Worm (Caenorhabditis elegans) whole organism, late embryonic: ENCODE results near the gene nhx-4.

Source experiments
- F13H6.1 ChIP-seq: sonication (generic microtip); optimal IDR thresholded peaks from 2 replicates; lab custom pipeline; 2016; ENCODE audit warnings: missing genetic modification characterization, missing compliant biosample characterization
- K02D7.2 ChIP-seq: sonication (generic microtip); optimal IDR thresholded peaks from 2 replicates; lab custom pipeline; 2017; ENCODE audit warnings: mild to moderate bottlenecking, missing genetic modification characterization, missing compliant biosample characterization
- K09A11.1 ChIP-seq: sonication (generic microtip); optimal IDR thresholded peaks from 2 replicates; lab custom pipeline; 2017; ENCODE audit warnings: antibody characterized with exemption, mild to moderate bottlenecking, missing genetic modification characterization, missing compliant biosample characterization; ENCODE audit not compliant: insufficient read depth
- T23F11.4 ChIP-seq: fragments of 200-800 bp; sonication (Bioruptor generic); optimal IDR thresholded peaks from 2 replicates; lab custom pipeline; 2018; ENCODE audit warnings: mild to moderate bottlenecking, missing genetic modification characterization, missing compliant biosample characterization
- Y22D7AL.16 ChIP-seq: sonication (generic microtip); optimal IDR thresholded peaks from 2 replicates; lab custom pipeline; 2016; ENCODE audit warnings: missing genetic modification characterization, missing compliant biosample characterization
- ceh-14 ChIP-seq: sonication (generic microtip); optimal IDR thresholded peaks from 2 replicates; lab custom pipeline; 2016; ENCODE audit warnings: missing genotype, missing genetic modification characterization, missing compliant biosample characterization
- ceh-22 ChIP-seq: sonication (generic microtip); optimal IDR thresholded peaks from 2 replicates; lab custom pipeline; 2017; ENCODE audit warnings: missing biosample characterization, missing genetic modification characterization
- ceh-30 ChIP-seq: fragments of 150-350 bp; optimal IDR thresholded peaks from 2 replicates; lab custom pipeline; 2014; ENCODE audit warnings: missing biosample characterization, missing genetic modification characterization
- ceh-31 ChIP-seq: sonication (generic microtip); optimal IDR thresholded peaks from 2 replicates; lab custom pipeline; 2016; ENCODE audit warnings: missing genetic modification characterization, missing compliant biosample characterization
- ceh-6 ChIP-seq: fragments of 200-800 bp; sonication (Bioruptor generic); optimal IDR thresholded peaks from 2 replicates; lab custom pipeline; 2018; ENCODE audit warnings: mild to moderate bottlenecking, missing genetic modification characterization, missing compliant biosample characterization
- dmd-4 ChIP-seq: sonication (generic microtip); optimal IDR thresholded peaks from 2 replicates; lab custom pipeline; 2016; ENCODE audit warnings: borderline replicate concordance, missing genetic modification characterization, missing compliant biosample characterization
- elt-4 ChIP-seq: sonication (generic microtip); optimal IDR thresholded peaks from 2 replicates; lab custom pipeline; 2016; ENCODE audit warnings: missing genetic modification characterization, missing compliant biosample characterization
- eyg-1 ChIP-seq: sonication (generic microtip); optimal IDR thresholded peaks from 2 replicates; lab custom pipeline; 2016; ENCODE audit warnings: missing genotype, missing genetic modification characterization, missing compliant biosample characterization
- fax-1 ChIP-seq: sonication (generic microtip); optimal IDR thresholded peaks from 2 replicates; lab custom pipeline; 2016; ENCODE audit warnings: missing genotype, missing genetic modification characterization, missing compliant biosample characterization
- fkh-10 ChIP-seq: fragments of 150-350 bp; optimal IDR thresholded peaks from 2 replicates; lab custom pipeline; 2014; ENCODE audit warnings: missing biosample characterization, missing genetic modification reagents, missing genetic modification characterization
- fkh-6 ChIP-seq: sonication (generic microtip); optimal IDR thresholded peaks from 2 replicates; lab custom pipeline; 2016; ENCODE audit warnings: missing genetic modification characterization, missing compliant biosample characterization
- hlh-15 ChIP-seq: sonication (generic microtip); optimal IDR thresholded peaks from 2 replicates; lab custom pipeline; 2016; ENCODE audit warnings: missing genetic modification characterization, missing compliant biosample characterization
- hlh-30 ChIP-seq: sonication (generic microtip); optimal IDR thresholded peaks from 2 replicates; lab custom pipeline; 2017; ENCODE audit warnings: antibody characterized with exemption, missing genetic modification characterization, missing compliant biosample characterization; ENCODE audit not compliant: insufficient read depth
- hlh-6 ChIP-seq: sonication (generic microtip); optimal IDR thresholded peaks from 2 replicates; lab custom pipeline; 2016; ENCODE audit warnings: missing genotype, missing genetic modification characterization, missing compliant biosample characterization
- lin-11 ChIP-seq: fragments of 200-800 bp; sonication (Bioruptor generic); optimal IDR thresholded peaks from 2 replicates; lab custom pipeline; 2018; ENCODE audit warnings: mild to moderate bottlenecking, missing genetic modification characterization, missing compliant biosample characterization
- nfya-1 ChIP-seq: sonication (generic microtip); optimal IDR thresholded peaks from 2 replicates; lab custom pipeline; 2017; ENCODE audit warnings: missing genetic modification characterization, mild to moderate bottlenecking, missing compliant biosample characterization, antibody characterized with exemption, moderate library complexity
- nhr-11 ChIP-seq: fragments of 150-350 bp; optimal IDR thresholded peaks from 2 replicates; lab custom pipeline; 2014; ENCODE audit warnings: missing biosample characterization, missing genetic modification characterization
- pag-3 ChIP-seq: sonication (generic microtip); optimal IDR thresholded peaks from 2 replicates; lab custom pipeline; 2016; ENCODE audit warnings: missing compliant biosample characterization, missing genetic modification characterization, borderline replicate concordance
- pat-9 ChIP-seq: fragments of 200-800 bp; sonication (Bioruptor generic); optimal IDR thresholded peaks from 2 replicates; lab custom pipeline; 2018; ENCODE audit warnings: mild to moderate bottlenecking, missing genetic modification characterization, moderate library complexity, missing compliant biosample characterization
- pax-1 ChIP-seq: fragments of 150-350 bp; optimal IDR thresholded peaks from 2 replicates; lab custom pipeline; 2014; ENCODE audit warnings: missing biosample characterization, missing genetic modification characterization
- pros-1 ChIP-seq: fragments of 150-350 bp; optimal IDR thresholded peaks from 2 replicates; lab custom pipeline; 2014; ENCODE audit warnings: missing biosample characterization, missing genetic modification reagents, missing genetic modification characterization
- ref-2 ChIP-seq: sonication (generic microtip); optimal IDR thresholded peaks from 2 replicates; lab custom pipeline; 2016; ENCODE audit warnings: missing genetic modification characterization, missing compliant biosample characterization
- rnt-1 ChIP-seq: sonication (generic microtip); optimal IDR thresholded peaks from 2 replicates; lab custom pipeline; 2016; ENCODE audit warnings: missing genetic modification characterization, missing compliant biosample characterization
- sdc-2 ChIP-seq: sonication (generic microtip); optimal IDR thresholded peaks from 2 replicates; lab custom pipeline; 2016; ENCODE audit warnings: missing genotype, missing genetic modification characterization, missing compliant biosample characterization
- sox-4 ChIP-seq: sonication (generic microtip); optimal IDR thresholded peaks from 2 replicates; lab custom pipeline; 2017; ENCODE audit warnings: mild to moderate bottlenecking, missing genetic modification characterization, inconsistent platforms, missing compliant biosample characterization
- tbx-2 ChIP-seq: sonication (generic microtip); optimal IDR thresholded peaks from 2 replicates; lab custom pipeline; 2016; ENCODE audit warnings: missing genetic modification characterization, missing compliant biosample characterization
- tbx-7 ChIP-seq: sonication (generic microtip); optimal IDR thresholded peaks from 2 replicates; lab custom pipeline; 2016; ENCODE audit warnings: missing genotype, missing genetic modification characterization, missing compliant biosample characterization
- unc-42 ChIP-seq: sonication (generic microtip); optimal IDR thresholded peaks from 2 replicates; lab custom pipeline; 2016; ENCODE audit warnings: missing genotype, missing genetic modification characterization, missing compliant biosample characterization
- unc-86 ChIP-seq: sonication (generic microtip); optimal IDR thresholded peaks from 2 replicates; lab custom pipeline; 2016; ENCODE audit warnings: missing genetic modification characterization, missing compliant biosample characterization
- zip-5 ChIP-seq: sonication (generic microtip); optimal IDR thresholded peaks from 2 replicates; lab custom pipeline; 2016; ENCODE audit warnings: missing genetic modification characterization, missing compliant biosample characterization
- ztf-16 ChIP-seq: sonication (generic microtip); optimal IDR thresholded peaks from 2 replicates; lab custom pipeline; 2017; ENCODE audit warnings: missing genetic modification characterization, missing compliant biosample characterization

Gene nhx-4

ce11 chrX:6937742-6938141 lies 23.7 kb downstream of the nhx-4 start:
- TF ChIP-seq nfya-1 (tag; lab: Kevin White, UChicago) = no peak
- TF ChIP-seq fkh-10 = no peak

ce11 chrX:6939917-6940316 lies 25.8 kb downstream of the nhx-4 start, which contains the start of gene C16E9.1:
C16E9.1 (plus strand) TSS chrX:6940217.
- TF ChIP-seq tbx-2 = no peak
- TF ChIP-seq tbx-7 (tag; lab: Kevin White, UChicago) = no peak
- TF ChIP-seq fkh-6 (tag; lab: Kevin White, UChicago) = no peak
- TF ChIP-seq hlh-15 = no peak
- TF ChIP-seq nhr-11 (tag; lab: Kevin White, UChicago) = no peak
- TF ChIP-seq pros-1 = no peak
- no peak for TF ChIP-seq pat-9 (tag; lab: Kevin White, UChicago)
- TF ChIP-seq T23F11.4 (GFP tag; lab: Kevin White, UChicago) = no peak
- no peak for TF ChIP-seq F13H6.1 (tag; lab: Kevin White, UChicago)
- no peak for TF ChIP-seq ceh-14
- no peak for TF ChIP-seq eyg-1
- no peak for TF ChIP-seq rnt-1 (tag; lab: Kevin White, UChicago)
- no peak for TF ChIP-seq pag-3 (tag; lab: Kevin White, UChicago)
- TF ChIP-seq K09A11.1 = no peak
- TF ChIP-seq, all 69 proteins: peak for 0

- no peak for TF ChIP-seq pax-1 (tag; lab: Kevin White, UChicago)
- TF ChIP-seq hlh-30 = no peak
Measured at ce11 chrX:6940775-6941174, 26.7 kb downstream of the nhx-4 start.

- no peak for TF ChIP-seq tbx-7 (tag; lab: Kevin White, UChicago)
- no peak for TF ChIP-seq ceh-22 (tag; lab: Kevin White, UChicago)
- no peak for TF ChIP-seq ceh-6 (GFP tag; lab: Kevin White, UChicago)
- TF ChIP-seq nfya-1 (tag; lab: Kevin White, UChicago) = no peak
- no peak for TF ChIP-seq unc-86 (tag; lab: Kevin White, UChicago)
- TF ChIP-seq K02D7.2 (tag; lab: Kevin White, UChicago) = no peak
- TF ChIP-seq pros-1 = no peak
- no peak for TF ChIP-seq fax-1 (tag; lab: Kevin White, UChicago)
- TF ChIP-seq ztf-16 = no peak
- no peak for TF ChIP-seq F13H6.1 (tag; lab: Kevin White, UChicago)
- no peak for TF ChIP-seq ceh-30
- TF ChIP-seq dmd-4 (tag; lab: Kevin White, UChicago) = no peak
Measured at ce11 chrX:6941711-6942110, 27.6 kb downstream of the nhx-4 start.

- TF ChIP-seq tbx-7 (tag; lab: Kevin White, UChicago) (no peak), K02D7.2 (tag; lab: Kevin White, UChicago) (no peak), zip-5 (tag; lab: Kevin White, UChicago) (no peak), elt-4 (tag; lab: Kevin White, UChicago) (no peak)
Measured at ce11 chrX:6946789-6947188, 32.7 kb downstream of the nhx-4 start.

ce11 chrX:6953339-6953738 lies 39.2 kb downstream of the nhx-4 start:
- TF ChIP-seq sdc-2 (no peak), ztf-16 (no peak), lin-11 (no peak), ceh-30 (no peak), Y22D7AL.16 (no peak), sox-4 (peak; percentile 18), zip-5 (tag; lab: Kevin White, UChicago) (no peak), ceh-31 (peak; percentile 61), ref-2 (peak; percentile 31), hlh-6 (tag; lab: Kevin White, UChicago) (peak; percentile 8), unc-42 (tag; lab: Kevin White, UChicago) (peak; percentile 10)
